Fruit fly (Drosophila melanogaster) Kc167 (cell line): ENCODE measurements around the gene Pten.

ENCODE experiments used
- Myc ChIP-seq: fragments of >200 bp; optimal IDR thresholded peaks from 2 replicates; lab custom pipeline; 2017; ENCODE audit warnings: missing external identifiers
- Sin3A ChIP-seq: fragments of >200 bp; optimal IDR thresholded peaks from 2 replicates; lab custom pipeline; 2018; ENCODE audit warnings: missing external identifiers
- h ChIP-seq: fragments of >200 bp; optimal IDR thresholded peaks from 3 replicates; lab custom pipeline; 2018; ENCODE audit warnings: missing external identifiers
- insv ChIP-seq: fragments of >200 bp; optimal IDR thresholded peaks from 3 replicates; lab custom pipeline; 2018; ENCODE audit warnings: missing external identifiers
- psq ChIP-seq: fragments of >200 bp; optimal IDR thresholded peaks from 2 replicates; lab custom pipeline; 2017; ENCODE audit warnings: missing external identifiers
- ttk ChIP-seq: sonication (Bioruptor generic); optimal IDR thresholded peaks from 2 replicates; lab custom pipeline; 2017; ENCODE audit warnings: missing external identifiers

The Pten gene

dm6 chr2L:10231510-10231909 lies 29.3 kb downstream of the Pten start, which contains the start of gene ova:
Gene ova (minus strand): TSS chr2L:10231692.
- TF ChIP-seq psq (lab: Kevin White, UChicago): no peak
- TF ChIP-seq h (lab: Kevin White, UChicago): no peak
- no peak for TF ChIP-seq ttk (lab: Kevin White, UChicago)
- TF ChIP-seq insv (lab: Kevin White, UChicago): no peak
- no peak for TF ChIP-seq Sin3A
- no peak for TF ChIP-seq Myc (lab: Kevin White, UChicago)

- TF ChIP-seq h (lab: Kevin White, UChicago) (no peak), Myc (lab: Kevin White, UChicago) (no peak), Sin3A (no peak), ttk (lab: Kevin White, UChicago) (no peak), insv (lab: Kevin White, UChicago) (no peak), psq (lab: Kevin White, UChicago) (no peak)
These were observed 29.8 kb downstream of the Pten start for dm6 chr2L:10231092-10231494.

dm6 chr2L:10230455-10230854 lies 30.4 kb downstream of the Pten start:
- no peak for TF ChIP-seq h (lab: Kevin White, UChicago)
- no peak for TF ChIP-seq insv (lab: Kevin White, UChicago)
- no peak for TF ChIP-seq psq (lab: Kevin White, UChicago)
- TF ChIP-seq ttk (lab: Kevin White, UChicago): no peak
- TF ChIP-seq Myc (lab: Kevin White, UChicago): no peak
- no peak for TF ChIP-seq Sin3A

- TF ChIP-seq psq (lab: Kevin White, UChicago): no peak
These were observed 34.0 kb downstream of the Pten start, which contains the start of gene CG5708 for dm6 chr2L:10226724-10227407. Gene CG5708 (minus strand): TSS chr2L:10226808.

dm6 chr2L:10226213-10226723 lies 34.6 kb downstream of the Pten start:
- TF ChIP-seq insv (lab: Kevin White, UChicago) (no peak), psq (lab: Kevin White, UChicago) (no peak), Myc (lab: Kevin White, UChicago) (no peak), Sin3A (no peak), ttk (lab: Kevin White, UChicago) (no peak), h (lab: Kevin White, UChicago) (no peak)

- TF ChIP-seq psq (lab: Kevin White, UChicago): no peak
- TF ChIP-seq h (lab: Kevin White, UChicago): no peak
These were observed 38.2 kb downstream of the Pten start, which contains the start of gene Bcs1 for dm6 chr2L:10222550-10223231. Gene Bcs1 (plus strand): TSS chr2L:10222657.

dm6 chr2L:10221387-10221705 lies 39.5 kb downstream of the Pten start:
- no peak for TF ChIP-seq Sin3A
- no peak for TF ChIP-seq ttk (lab: Kevin White, UChicago)
- TF ChIP-seq insv (lab: Kevin White, UChicago): no peak
- TF ChIP-seq Myc (lab: Kevin White, UChicago): no peak
- TF ChIP-seq h (lab: Kevin White, UChicago): no peak
- TF ChIP-seq psq (lab: Kevin White, UChicago): no peak

- no peak for TF ChIP-seq Sin3A
- TF ChIP-seq ttk (lab: Kevin White, UChicago): no peak
- no peak for TF ChIP-seq psq (lab: Kevin White, UChicago)
- TF ChIP-seq h (lab: Kevin White, UChicago): no peak
- no peak for TF ChIP-seq insv (lab: Kevin White, UChicago)
- TF ChIP-seq Myc (lab: Kevin White, UChicago): no peak
These were observed 40.1 kb downstream of the Pten start, which contains the start of the genes Npc1a and Prosalpha6 for dm6 chr2L:10220501-10221386. Gene Npc1a (minus strand): TSS chr2L:10221216. Gene Prosalpha6 (plus strand): TSS chr2L:10221351.

dm6 chr2L:10220010-10220409 lies 40.8 kb downstream of the Pten start:
- TF ChIP-seq Myc (lab: Kevin White, UChicago) (no peak), insv (lab: Kevin White, UChicago) (no peak), Sin3A (no peak), ttk (lab: Kevin White, UChicago) (no peak), psq (lab: Kevin White, UChicago) (no peak), h (lab: Kevin White, UChicago) (no peak)

dm6 chr2L:10210631-10211557 lies 50.0 kb downstream of the Pten start, which contains the start of the genes CG5727 and ath:
Gene CG5727 (minus strand): TSS chr2L:10210681.
Gene ath (plus strand): TSS chr2L:10211143.
- no peak for TF ChIP-seq Myc (lab: Kevin White, UChicago)
- TF ChIP-seq h (lab: Kevin White, UChicago): no peak
- TF ChIP-seq psq (lab: Kevin White, UChicago): no peak
- TF ChIP-seq insv (lab: Kevin White, UChicago): no peak
- no peak for TF ChIP-seq Sin3A
- no peak for TF ChIP-seq ttk (lab: Kevin White, UChicago)
